Worm (Caenorhabditis elegans) whole organism, L3 larva: ENCODE data around the gene R12B2.6.

Experiments used
- aly-2 ChIP-seq: fragments of 150-350 bp; optimal IDR thresholded peaks from 2 replicates; lab custom pipeline; 2014; ENCODE audit warnings: missing biosample characterization, missing genetic modification characterization
- lin-15B ChIP-seq: fragments of 150-350 bp; optimal IDR thresholded peaks from 2 replicates; lab custom pipeline; 2014; ENCODE audit warnings: missing biosample characterization, missing genetic modification characterization
- pha-4 ChIP-seq: fragments of 150-350 bp; optimal IDR thresholded peaks from 2 replicates; lab custom pipeline; 2014; ENCODE audit warnings: missing biosample characterization, missing genetic modification reagents, missing genetic modification characterization

DNA sequence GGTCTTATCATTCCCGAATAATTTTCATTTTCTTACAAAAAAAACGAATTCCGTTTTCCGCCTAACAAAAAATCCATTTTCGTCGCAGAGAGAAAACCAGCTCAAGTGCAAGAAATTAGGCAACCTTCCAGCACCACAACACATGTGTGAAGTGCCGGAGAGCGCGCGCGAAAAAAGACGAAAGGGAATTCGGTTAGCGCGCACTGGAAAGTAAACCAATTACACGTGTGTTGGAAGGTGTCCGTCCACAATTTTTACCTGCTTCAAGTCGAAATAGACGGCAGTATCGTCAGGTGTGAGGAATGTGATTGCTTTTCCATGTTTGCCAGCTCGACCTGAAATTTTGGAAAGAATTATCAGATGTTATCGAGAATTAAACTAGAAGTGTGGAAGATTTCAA is 710 bp upstream of the R12B2.6 start:
- no peak for TF ChIP-seq pha-4 (tag; lab: Kevin White, UChicago)
- no peak for TF ChIP-seq aly-2
- TF ChIP-seq lin-15B (tag; lab: Kevin White, UChicago) = no peak
